Worm (Caenorhabditis elegans): ENCODE measurements around the gene nspe-4.

ce11 chrII:12606900-12607299 is 5.4 kb upstream of the nspe-4 start, which contains the start of gene Y38E10A.8:
- no peak for TF ChIP-seq ceh-24 (tag; optimal IDR thresholded peaks at IDR 0.05)
- no peak for TF ChIP-seq ztf-16 (tag; optimal IDR thresholded peaks at IDR 0.05)

All from whole organism, late embryonic.